Fruit fly (Drosophila melanogaster): ENCODE measurements around the gene Gem2.

Gem2 gene

dm6 chr3L:19056857-19057324 lies 43.3 kb downstream of the Gem2 start:
- TF ChIP-seq h (optimal IDR thresholded peaks at IDR 0.05), result no peak
- TF ChIP-seq psq (optimal IDR thresholded peaks at IDR 0.05), result no peak
- no peak for TF ChIP-seq Sin3A (optimal IDR thresholded peaks at IDR 0.05)
- TF ChIP-seq insv (optimal IDR thresholded peaks at IDR 0.05), result no peak
- TF ChIP-seq ttk (optimal IDR thresholded peaks at IDR 0.05), result no peak
- TF ChIP-seq Myc (optimal IDR thresholded peaks at IDR 0.05), result no peak

- TF ChIP-seq insv (optimal IDR thresholded peaks at IDR 0.05) (no peak), h (optimal IDR thresholded peaks at IDR 0.05) (no peak), Sin3A (optimal IDR thresholded peaks at IDR 0.05) (no peak), Myc (optimal IDR thresholded peaks at IDR 0.05) (no peak), ttk (optimal IDR thresholded peaks at IDR 0.05) (no peak), psq (optimal IDR thresholded peaks at IDR 0.05) (no peak)
Measured at dm6 chr3L:19055064-19055463, 45.1 kb downstream of the Gem2 start.

dm6 chr3L:19054266-19054665 lies 45.9 kb downstream of the Gem2 start:
- TF ChIP-seq psq (optimal IDR thresholded peaks at IDR 0.05), result no peak
- no peak for TF ChIP-seq Myc (optimal IDR thresholded peaks at IDR 0.05)
- no peak for TF ChIP-seq Sin3A (optimal IDR thresholded peaks at IDR 0.05)
- TF ChIP-seq ttk (optimal IDR thresholded peaks at IDR 0.05), result no peak
- no peak for TF ChIP-seq h (optimal IDR thresholded peaks at IDR 0.05)
- TF ChIP-seq insv (optimal IDR thresholded peaks at IDR 0.05), result no peak

dm6 chr3L:19053339-19053818 lies 46.8 kb downstream of the Gem2 start, which contains the start of gene CG43407:
TSS of gene CG43407 (minus strand) at chr3L:19053389.
- no peak for TF ChIP-seq Sin3A (optimal IDR thresholded peaks at IDR 0.05)
- TF ChIP-seq psq (optimal IDR thresholded peaks at IDR 0.05), result no peak
- TF ChIP-seq h (optimal IDR thresholded peaks at IDR 0.05), result no peak
- TF ChIP-seq Myc (optimal IDR thresholded peaks at IDR 0.05), result no peak
- no peak for TF ChIP-seq insv (optimal IDR thresholded peaks at IDR 0.05)
- no peak for TF ChIP-seq ttk (optimal IDR thresholded peaks at IDR 0.05)

- TF ChIP-seq Sin3A (optimal IDR thresholded peaks at IDR 0.05) (no peak), ttk (optimal IDR thresholded peaks at IDR 0.05) (no peak), Myc (optimal IDR thresholded peaks at IDR 0.05) (no peak), insv (optimal IDR thresholded peaks at IDR 0.05) (no peak), h (optimal IDR thresholded peaks at IDR 0.05) (no peak), psq (optimal IDR thresholded peaks at IDR 0.05) (no peak)
Measured at dm6 chr3L:19051926-19052325, 48.2 kb downstream of the Gem2 start, which contains the start of gene Acp76A. TSS of gene Acp76A (minus strand) at chr3L:19052026.

- TF ChIP-seq insv (optimal IDR thresholded peaks at IDR 0.05) (no peak), h (optimal IDR thresholded peaks at IDR 0.05) (no peak), psq (optimal IDR thresholded peaks at IDR 0.05) (no peak), Myc (optimal IDR thresholded peaks at IDR 0.05) (no peak), Sin3A (optimal IDR thresholded peaks at IDR 0.05) (no peak), ttk (optimal IDR thresholded peaks at IDR 0.05) (no peak)
Measured at dm6 chr3L:19049669-19050510, 50.3 kb downstream of the Gem2 start.
